Fruit fly (Drosophila melanogaster) whole organism, larva: ENCODE results near the gene CG31075.
A peak's percentile ranks its signal among the peaks of the same experiment; 100 is the strongest.

Source experiments
- noc ChIP-seq: fragments of 200-800 bp; sonication (Bioruptor generic); optimal IDR thresholded peaks from 3 replicates; lab custom pipeline; 2019; ENCODE audit warnings: missing biosample characterization, mild to moderate bottlenecking, missing genetic modification characterization, moderate library complexity

CG31075 gene

dm6 chr3R:26988412-26988981 is at the start of gene CG31075:
Gene CG31075 (minus strand): TSS chr3R:26988517.
- peak; percentile 85 for TF ChIP-seq noc (tag; lab: Kevin White, UChicago)

DNA sequence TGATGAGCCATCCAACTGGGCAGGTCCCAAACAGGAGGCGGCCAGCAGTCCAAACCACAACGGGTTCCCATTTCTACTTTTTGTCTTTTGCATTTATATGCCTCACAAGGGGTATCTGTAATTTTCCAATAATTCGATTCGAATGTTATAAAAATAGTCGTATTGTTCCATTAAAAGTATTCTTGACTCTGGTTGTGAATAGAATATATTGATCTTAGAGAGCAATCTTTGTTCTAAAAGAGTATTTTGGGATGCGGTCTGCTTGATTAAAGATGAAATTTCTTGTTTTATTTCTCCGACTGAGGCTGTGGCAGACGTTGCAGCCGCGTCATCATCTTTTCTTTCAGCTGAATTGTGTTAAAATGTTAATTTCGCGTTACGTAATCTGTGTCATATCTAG is 45.6 kb upstream of the CG31075 start:
- no peak for TF ChIP-seq noc (tag; lab: Kevin White, UChicago)

- TF ChIP-seq noc (tag; lab: Kevin White, UChicago): no peak
Measured at dm6 chr3R:27026009-27026408, 37.7 kb upstream of the CG31075 start, which contains the start of gene CG6271. Gene CG6271 (minus strand): TSS chr3R:27026109.

dm6 chr3R:27023117-27023516 is 34.8 kb upstream of the CG31075 start, which contains the start of gene CG6277:
Gene CG6277 (minus strand): TSS chr3R:27023217.
- no peak for TF ChIP-seq noc (tag; lab: Kevin White, UChicago)

dm6 chr3R:27021278-27021677 is 33.0 kb upstream of the CG31075 start, which contains the start of gene CG6283:
Gene CG6283 (minus strand): TSS chr3R:27021378.
- TF ChIP-seq noc (tag; lab: Kevin White, UChicago): no peak

dm6 chr3R:27019701-27020172 is 31.4 kb upstream of the CG31075 start, which contains the start of gene CG17191:
Gene CG17191 (minus strand): TSS chr3R:27019751.
- TF ChIP-seq noc (tag; lab: Kevin White, UChicago): peak; percentile 72

dm6 chr3R:27018187-27018586 is 29.9 kb upstream of the CG31075 start, which contains the start of gene CG17192:
Gene CG17192 (minus strand): TSS chr3R:27018287.
- TF ChIP-seq noc (tag; lab: Kevin White, UChicago): no peak

DNA sequence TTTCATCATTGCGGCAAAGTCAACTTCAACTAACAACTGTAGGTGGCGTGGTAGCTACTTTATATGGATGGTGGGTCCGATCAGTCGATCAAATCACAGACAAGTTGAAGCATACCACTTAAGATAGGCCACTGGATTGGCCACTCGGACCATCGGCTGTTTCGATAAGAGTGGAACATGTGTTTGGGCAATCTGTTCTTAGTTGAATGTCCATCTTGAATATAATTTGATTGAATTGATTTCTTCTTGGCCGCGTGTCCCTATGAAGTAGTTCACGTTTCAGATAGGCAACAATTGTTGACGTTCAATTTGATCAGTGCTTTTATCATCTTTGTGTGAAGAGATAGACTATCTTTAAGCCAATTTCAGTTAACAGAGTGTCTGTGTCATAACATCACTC is 18.7 kb upstream of the CG31075 start, which contains the start of gene CG6295:
CG6295 (minus strand) TSS at position 34 of the 400 bp plus-strand sequence.
- no peak for TF ChIP-seq noc (tag; lab: Kevin White, UChicago)

- no peak for TF ChIP-seq noc (tag; lab: Kevin White, UChicago)
Measured at dm6 chr3R:27005338-27005737, 17.0 kb upstream of the CG31075 start, which contains the start of gene CG6296. Gene CG6296 (minus strand): TSS chr3R:27005469.

- peak; percentile 90 for TF ChIP-seq noc (tag; lab: Kevin White, UChicago)
Measured at dm6 chr3R:27002787-27003186, 14.5 kb upstream of the CG31075 start.

DNA sequence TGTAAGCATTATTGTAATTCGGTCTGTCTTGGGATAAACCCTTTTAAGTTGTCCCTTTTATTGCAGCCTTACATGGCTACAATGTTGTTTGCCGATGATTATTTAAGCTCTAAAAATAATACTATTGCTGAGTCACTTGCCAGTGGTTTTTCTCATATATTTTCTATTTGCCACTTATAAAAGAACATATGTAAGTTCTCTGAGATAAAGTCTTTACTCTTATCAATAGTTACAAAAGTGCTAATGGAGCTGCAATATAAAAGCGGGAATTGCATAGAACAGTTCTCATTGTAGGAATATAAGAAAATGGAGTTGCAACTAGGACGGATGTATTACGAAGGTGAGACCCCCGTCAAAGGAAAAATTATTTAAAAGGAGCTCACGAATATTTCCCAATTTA is 11.1 kb upstream of the CG31075 start, which contains the start of gene CG31077:
CG31077 (plus strand) TSS at position 301 of the 400 bp plus-strand sequence.
- no peak for TF ChIP-seq noc (tag; lab: Kevin White, UChicago)

- no peak for TF ChIP-seq noc (tag; lab: Kevin White, UChicago)
Measured at dm6 chr3R:26996642-26997041, 8.3 kb upstream of the CG31075 start, which contains the start of gene RYa-R. Gene RYa-R (plus strand): TSS chr3R:26996980.

dm6 chr3R:26994532-26994931 is 6.2 kb upstream of the CG31075 start, which contains the start of gene TwdlC:
Gene TwdlC (plus strand): TSS chr3R:26994832.
- no peak for TF ChIP-seq noc (tag; lab: Kevin White, UChicago)

DNA sequence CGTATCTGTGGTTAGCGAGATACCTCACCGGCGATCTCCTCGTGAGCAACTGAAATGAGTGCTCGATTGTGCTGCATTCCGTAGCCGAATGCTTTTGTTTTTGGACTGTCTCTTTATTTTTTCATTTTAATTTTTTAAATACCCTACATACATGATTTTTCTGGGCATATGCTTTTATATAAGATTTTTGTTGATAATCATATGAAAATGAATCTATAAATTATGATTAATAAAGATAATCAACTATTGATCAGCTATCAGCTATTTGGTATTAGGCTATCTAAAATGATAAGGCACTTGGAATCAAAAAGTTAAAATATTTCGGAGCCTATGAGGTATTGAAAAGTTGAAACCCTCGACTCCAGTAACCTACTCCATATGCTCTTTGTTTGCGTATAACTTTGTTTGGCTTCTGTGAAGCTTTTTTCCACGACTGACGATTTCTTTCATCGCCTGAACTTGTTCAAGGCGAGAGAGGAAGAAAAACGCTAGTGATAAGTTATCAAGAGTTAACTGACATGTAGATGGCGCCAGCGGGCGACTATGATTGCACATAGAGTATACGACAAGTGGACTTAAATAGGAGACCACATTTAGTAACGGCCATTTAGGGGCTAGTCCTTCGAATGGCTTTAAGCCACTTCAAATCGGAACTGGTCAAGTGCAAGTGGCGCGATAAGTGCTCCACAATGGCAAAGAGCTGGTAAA is 1.6 kb upstream of the CG31075 start, which contains the start of gene CG31076:
CG31076 (minus strand) TSS at position 51 of the 708 bp plus-strand sequence.
- peak; percentile 76 for TF ChIP-seq noc (tag; lab: Kevin White, UChicago)

dm6 chr3R:26987455-26987854 is 862 bp downstream of the CG31075 start:
- TF ChIP-seq noc (tag; lab: Kevin White, UChicago): no peak

DNA sequence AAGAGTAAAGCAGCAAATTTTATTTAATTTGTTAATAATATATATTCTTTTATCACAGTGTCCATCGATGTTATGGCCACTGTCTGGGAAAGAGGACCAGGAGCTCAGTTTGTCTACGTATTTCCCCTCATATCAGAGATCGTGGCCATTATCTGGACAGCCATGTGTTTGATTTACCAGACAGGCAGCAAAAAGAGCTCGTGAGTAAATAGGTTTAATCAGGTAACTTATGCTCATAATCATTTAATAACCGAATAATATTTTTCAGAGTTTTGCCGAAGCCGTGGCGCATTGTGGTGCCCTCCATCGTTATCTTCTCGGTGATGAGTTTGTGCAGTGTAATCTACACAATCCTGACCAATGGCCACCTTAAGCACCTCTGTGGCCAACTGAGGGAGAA is 3.9 kb downstream of the CG31075 start:
- peak; percentile 64 for TF ChIP-seq noc (tag; lab: Kevin White, UChicago)
